Fruit fly (Drosophila melanogaster) whole organism, embryonic: ENCODE measurements around the gene saturn.
A peak's percentile ranks its signal among the peaks of the same experiment; 100 is the strongest.

ENCODE experiments used
- Blimp-1 ChIP-seq: fragments of 200-800 bp; sonication (Bioruptor generic); optimal IDR thresholded peaks from 3 replicates; lab custom pipeline; 2018; ENCODE audit warnings: missing biosample characterization, missing genetic modification characterization, mild to moderate bottlenecking, moderate library complexity, missing genetic modification reagents
- CG10274 ChIP-seq: fragments of 200-800 bp; sonication (Bioruptor generic); optimal IDR thresholded peaks from 3 replicates; lab custom pipeline; 2017; ENCODE audit warnings: missing biosample characterization, mild to moderate bottlenecking, missing genetic modification characterization
- CG11456 ChIP-seq: fragments of 200-800 bp; sonication (Bioruptor generic); IDR thresholded peaks from 3 replicates; pipeline ENCODE4 v1.3.6; 2022; ENCODE audit warnings: missing biosample characterization, missing genetic modification characterization
- CG11695 ChIP-seq: fragments of 200-800 bp; sonication (Bioruptor generic); IDR thresholded peaks from 3 replicates; pipeline ENCODE4 v1.3.6; 2022; ENCODE audit warnings: missing biosample characterization, missing genetic modification characterization
- CG12071 ChIP-seq: fragments of 200-800 bp; sonication (Bioruptor generic); optimal IDR thresholded peaks from 3 replicates; lab custom pipeline; 2018; ENCODE audit warnings: missing biosample characterization, mild to moderate bottlenecking, missing genetic modification characterization
- CG14014 ChIP-seq: fragments of 200-800 bp; sonication (Bioruptor generic); IDR thresholded peaks from 2 replicates; pipeline ENCODE4 v1.3.6; 2022; ENCODE audit warnings: missing biosample characterization, missing genetic modification characterization
- CG16813 ChIP-seq: fragments of 200-800 bp; sonication (Bioruptor generic); IDR thresholded peaks from 3 replicates; pipeline ENCODE4 v1.3.6; 2022; ENCODE audit warnings: missing biosample characterization, missing genetic modification characterization; ENCODE audit not compliant: partially characterized antibody
- CG17612 ChIP-seq: fragments of 200-800 bp; sonication (Bioruptor generic); IDR thresholded peaks from 2 replicates; pipeline ENCODE4 v1.3.6; 2022; ENCODE audit warnings: missing biosample characterization, missing genetic modification characterization
- CG2120 ChIP-seq: fragments of 200-800 bp; sonication (Bioruptor generic); optimal IDR thresholded peaks from 3 replicates; lab custom pipeline; 2016; ENCODE audit warnings: missing biosample characterization, missing genetic modification characterization
- CG2202 ChIP-seq: fragments of 200-800 bp; sonication (Bioruptor generic); optimal IDR thresholded peaks from 2 replicates; lab custom pipeline; 2018; ENCODE audit warnings: missing biosample characterization, mild to moderate bottlenecking, missing genetic modification characterization
- CG2678 ChIP-seq: fragments of 200-800 bp; sonication (Bioruptor generic); optimal IDR thresholded peaks from 3 replicates; lab custom pipeline; 2019; ENCODE audit warnings: missing biosample characterization, mild to moderate bottlenecking, missing genetic modification characterization, moderate library complexity
- CG2875 ChIP-seq: fragments of 200-800 bp; sonication (Bioruptor generic); optimal IDR thresholded peaks from 2 replicates; lab custom pipeline; 2017; ENCODE audit warnings: missing biosample characterization, mild to moderate bottlenecking, missing genetic modification characterization, missing genetic modification reagents
- CG31224 ChIP-seq: fragments of 200-800 bp; sonication (Bioruptor generic); IDR thresholded peaks from 2 replicates; pipeline ENCODE4 v1.3.6; 2022; ENCODE audit warnings: missing biosample characterization, missing genetic modification characterization
- CG3163 ChIP-seq: fragments of 200-800 bp; sonication (Bioruptor generic); optimal IDR thresholded peaks from 3 replicates; lab custom pipeline; 2016; ENCODE audit warnings: missing biosample characterization, missing genetic modification characterization
- CG32772 ChIP-seq: fragments of 200-800 bp; sonication (Bioruptor generic); IDR thresholded peaks from 2 replicates; pipeline ENCODE4 v1.3.6; 2022; ENCODE audit warnings: missing biosample characterization, missing genetic modification characterization
- CG3995 ChIP-seq: fragments of 200-800 bp; sonication (Bioruptor generic); optimal IDR thresholded peaks from 3 replicates; lab custom pipeline; 2016; ENCODE audit warnings: missing biosample characterization, missing genetic modification characterization
- CG43689 ChIP-seq: fragments of 200-800 bp; sonication (Bioruptor generic); IDR thresholded peaks from 2 replicates; pipeline ENCODE4 v1.3.6; 2022; ENCODE audit warnings: missing biosample characterization, missing genetic modification characterization
- CG6654 ChIP-seq: fragments of 200-800 bp; sonication (Bioruptor generic); optimal IDR thresholded peaks from 2 replicates; lab custom pipeline; 2017; ENCODE audit warnings: missing biosample characterization, mild to moderate bottlenecking, missing genetic modification characterization
- CG6765 ChIP-seq: fragments of 200-800 bp; sonication (Bioruptor generic); optimal IDR thresholded peaks from 3 replicates; lab custom pipeline; 2017; ENCODE audit warnings: missing biosample characterization, mild to moderate bottlenecking, missing genetic modification characterization
- CG6791 ChIP-seq: fragments of 200-800 bp; sonication (Bioruptor generic); IDR thresholded peaks from 3 replicates; pipeline ENCODE4 v1.3.6; 2022; ENCODE audit warnings: missing biosample characterization, missing genetic modification characterization; ENCODE audit not compliant: partially characterized antibody
- CG7556 ChIP-seq: fragments of 200-800 bp; sonication (Bioruptor generic); optimal IDR thresholded peaks from 2 replicates; lab custom pipeline; 2017; ENCODE audit warnings: missing biosample characterization, mild to moderate bottlenecking, missing genetic modification characterization
- CG8924 ChIP-seq: fragments of 200-800 bp; optimal IDR thresholded peaks from 3 replicates; lab custom pipeline; 2019; ENCODE audit warnings: missing biosample characterization, mild to moderate bottlenecking, missing genetic modification characterization, moderate library complexity
- CrebB ChIP-seq: fragments of 200-800 bp; sonication (Bioruptor generic); optimal IDR thresholded peaks from 3 replicates; lab custom pipeline; 2018; ENCODE audit warnings: missing biosample characterization, mild to moderate bottlenecking, missing genetic modification characterization
- D19B ChIP-seq: fragments of 200-800 bp; sonication (Bioruptor generic); optimal IDR thresholded peaks from 2 replicates; lab custom pipeline; 2017; ENCODE audit warnings: missing biosample characterization, mild to moderate bottlenecking, missing genetic modification characterization
- E2f2 ChIP-seq: fragments of 200-800 bp; sonication (Bioruptor generic); IDR thresholded peaks from 2 replicates; pipeline ENCODE4 v1.3.6; 2022; ENCODE audit warnings: missing biosample characterization, missing genetic modification characterization
- Eip74EF ChIP-seq, 2 experiments: fragments of 200-800 bp in 1 of 2; fragments of >200 bp in 1 of 2; sonication (Bioruptor generic) in 1 of 2; optimal IDR thresholded peaks; 2 replicates each; lab custom pipeline; 2017 to 2019; ENCODE audit warnings: missing biosample characterization in 2 of 2, missing genetic modification characterization in 2 of 2, mild to moderate bottlenecking in 1 of 2, moderate library complexity in 1 of 2
- Ets97D ChIP-seq: fragments of 200-800 bp; sonication (Bioruptor generic); optimal IDR thresholded peaks from 3 replicates; lab custom pipeline; 2016; ENCODE audit warnings: missing biosample characterization, missing genetic modification characterization
- Fer2 ChIP-seq: fragments of 200-800 bp; sonication (Bioruptor generic); optimal IDR thresholded peaks from 2 replicates; lab custom pipeline; 2018; ENCODE audit warnings: missing biosample characterization, mild to moderate bottlenecking, missing genetic modification characterization, moderate library complexity
- Hsf ChIP-seq: fragments of 200-800 bp; sonication (Bioruptor generic); optimal IDR thresholded peaks from 3 replicates; lab custom pipeline; 2016; ENCODE audit warnings: missing biosample characterization, missing genetic modification characterization
- Med ChIP-seq: fragments of 200-800 bp; sonication (Bioruptor generic); peaks from one replicate; lab custom pipeline; 2016; ENCODE audit warnings: missing biosample characterization, missing genetic modification characterization, mild to moderate bottlenecking, inconsistent platforms, moderate library complexity
- Side ChIP-seq: fragments of 200-800 bp; sonication (Bioruptor generic); optimal IDR thresholded peaks from 2 replicates; lab custom pipeline; 2016; ENCODE audit warnings: missing biosample characterization, missing genetic modification characterization
- Xrp1 ChIP-seq: fragments of 200-800 bp; sonication (Bioruptor generic); IDR thresholded peaks from 2 replicates; pipeline ENCODE4 v1.3.6; 2022; ENCODE audit warnings: missing biosample characterization, missing genetic modification characterization
- ase ChIP-seq: fragments of 200-800 bp; sonication (Bioruptor generic); IDR thresholded peaks from 3 replicates; pipeline ENCODE4 v1.3.6; 2022; ENCODE audit warnings: missing biosample characterization, missing genetic modification characterization
- bowl ChIP-seq: fragments of 200-800 bp; sonication (Bioruptor generic); IDR thresholded peaks from 2 replicates; pipeline ENCODE4 v1.3.6; 2022; ENCODE audit warnings: missing biosample characterization, missing genetic modification characterization
- cg ChIP-seq: fragments of 200-800 bp; sonication (Bioruptor generic); optimal IDR thresholded peaks from 3 replicates; lab custom pipeline; 2019; ENCODE audit warnings: missing biosample characterization, mild to moderate bottlenecking, missing genetic modification characterization, moderate library complexity
- chif ChIP-seq, 2 experiments: fragments of 200-800 bp; sonication (Bioruptor generic); optimal IDR thresholded peaks; 3 replicates each; lab custom pipeline; 2016; ENCODE audit warnings: missing biosample characterization in 2 of 2, missing genetic modification characterization in 2 of 2
- dan ChIP-seq: fragments of 200-800 bp; sonication (Bioruptor generic); IDR thresholded peaks from 2 replicates; pipeline ENCODE4 v1.3.6; 2022; ENCODE audit warnings: missing biosample characterization, missing genetic modification characterization
- dysf ChIP-seq: fragments of 200-800 bp; sonication (Bioruptor generic); IDR thresholded peaks from 3 replicates; pipeline ENCODE4 v1.3.6; 2022; ENCODE audit warnings: missing biosample characterization, missing genetic modification characterization
- fd3F ChIP-seq: fragments of 200-800 bp; sonication (Bioruptor generic); optimal IDR thresholded peaks from 2 replicates; lab custom pipeline; 2018; ENCODE audit warnings: missing biosample characterization, mild to moderate bottlenecking, missing genetic modification characterization, moderate library complexity
- h ChIP-seq: fragments of >200 bp; optimal IDR thresholded peaks from 2 replicates; lab custom pipeline; 2017
- insv ChIP-seq, 2 experiments: fragments of 200-800 bp; sonication (Bioruptor generic); optimal IDR thresholded peaks; 3 replicates each; lab custom pipeline; 2016 to 2018; ENCODE audit warnings: missing biosample characterization in 2 of 2, missing genetic modification characterization in 2 of 2
- kay ChIP-seq: fragments of 200-800 bp; sonication (Bioruptor generic); optimal IDR thresholded peaks from 2 replicates; lab custom pipeline; 2016; ENCODE audit warnings: missing biosample characterization, missing genetic modification characterization
- klu ChIP-seq: fragments of 200-800 bp; sonication (Bioruptor generic); IDR thresholded peaks from 2 replicates; pipeline ENCODE4 v1.3.6; 2022; ENCODE audit warnings: missing biosample characterization, missing genetic modification characterization
- maf-S ChIP-seq: fragments of 200-800 bp; sonication (Bioruptor generic); optimal IDR thresholded peaks from 2 replicates; lab custom pipeline; 2016; ENCODE audit warnings: missing biosample characterization, missing genetic modification characterization
- mam ChIP-seq: fragments of 200-800 bp; sonication (Bioruptor generic); optimal IDR thresholded peaks from 3 replicates; lab custom pipeline; 2016; ENCODE audit warnings: missing biosample characterization, missing genetic modification characterization
- nerfin-2 ChIP-seq: fragments of 200-800 bp; sonication (Bioruptor generic); IDR thresholded peaks from 2 replicates; pipeline ENCODE4 v1.3.6; 2022; ENCODE audit warnings: missing biosample characterization, missing genetic modification characterization; ENCODE audit not compliant: partially characterized antibody
- pho ChIP-seq: fragments of 200-800 bp; sonication (Bioruptor generic); optimal IDR thresholded peaks from 2 replicates; lab custom pipeline; 2016; ENCODE audit warnings: missing biosample characterization, missing genetic modification characterization
- stc ChIP-seq: fragments of 200-800 bp; sonication (Bioruptor generic); IDR thresholded peaks from 2 replicates; pipeline ENCODE4 v1.3.6; 2022; ENCODE audit warnings: missing biosample characterization, missing genetic modification characterization
- tio ChIP-seq: fragments of 200-800 bp; sonication (Bioruptor generic); optimal IDR thresholded peaks from 2 replicates; lab custom pipeline; 2017; ENCODE audit warnings: missing biosample characterization, missing genetic modification characterization, inconsistent platforms
- zf30C ChIP-seq: fragments of 200-800 bp; sonication (Bioruptor generic); optimal IDR thresholded peaks from 3 replicates; lab custom pipeline; 2018; ENCODE audit warnings: missing biosample characterization, mild to moderate bottlenecking, missing genetic modification characterization

Gene saturn

dm6 chr3L:14172174-14172940, 30.8 kb upstream of the saturn start (continued):
- no peak for TF ChIP-seq pho
- peak; percentile 30 for TF ChIP-seq Med (GFP tag; lab: Kevin White, UChicago)
- TF ChIP-seq CG6654 (GFP tag; lab: Kevin White, UChicago), result no peak
- TF ChIP-seq bowl (GFP tag; lab: Robert Waterston, UW), result no peak
- no peak for TF ChIP-seq CG31224 (GFP tag; lab: Robert Waterston, UW)
- TF ChIP-seq cg (GFP tag; lab: Kevin White, UChicago), result no peak
- no peak for TF ChIP-seq CG14014 (GFP tag; lab: Robert Waterston, UW)
- no peak for TF ChIP-seq CG10274 (GFP tag; lab: Kevin White, UChicago)
- TF ChIP-seq CG11695 (GFP tag; lab: Robert Waterston, UW), result no peak
- TF ChIP-seq Blimp-1 (GFP tag; lab: Kevin White, UChicago), result peak; percentile 56
- peak; percentile 58 for TF ChIP-seq CG2875
- TF ChIP-seq CG8924 (tag; lab: Kevin White, UChicago), result peak; percentile 63
- no peak for TF ChIP-seq CG2120
- peak in 1 of 2 experiments; percentile 62 for TF ChIP-seq chif (GFP tag; optimal IDR thresholded peaks at IDR 0.05; lab: Kevin White, UChicago)
- TF ChIP-seq CG43689, result no peak
- TF ChIP-seq Fer2 (tag; lab: Kevin White, UChicago), result no peak
- no peak; the same call in 2 of the 3 replicates for TF ChIP-seq dysf
- TF ChIP-seq nerfin-2 (GFP tag; lab: Robert Waterston, UW), result no peak
- TF ChIP-seq CG32772 (GFP tag; lab: Robert Waterston, UW), result no peak
- TF ChIP-seq CG3163 (GFP tag; lab: Kevin White, UChicago), result no peak
- TF ChIP-seq Xrp1 (GFP tag; lab: Robert Waterston, UW), result peak; percentile 47; the same call in 1 of the 2 replicates
- no peak for TF ChIP-seq D19B
- peak; percentile 1 for TF ChIP-seq CG2202 (tag; lab: Kevin White, UChicago)
- TF ChIP-seq CG11456 (GFP tag; lab: Robert Waterston, UW), result no peak
- TF ChIP-seq zf30C (GFP tag; lab: Kevin White, UChicago), result no peak
- no peak for TF ChIP-seq CG17612 (GFP tag; lab: Robert Waterston, UW)
- peak; percentile 72 for TF ChIP-seq CG7556 (GFP tag; lab: Kevin White, UChicago)
- no peak for TF ChIP-seq dan (GFP tag; lab: Robert Waterston, UW)
- TF ChIP-seq stc (GFP tag; lab: Robert Waterston, UW), result no peak
- no peak for TF ChIP-seq tio (GFP tag; lab: Kevin White, UChicago)
- TF ChIP-seq E2f2 (GFP tag; lab: Robert Waterston, UW), result no peak
- TF ChIP-seq kay (GFP tag; lab: Kevin White, UChicago), result no peak
- TF ChIP-seq mam (GFP tag; lab: Kevin White, UChicago), result no peak
- TF ChIP-seq maf-S (GFP tag; lab: Kevin White, UChicago), result no peak
- TF ChIP-seq CG6765 (GFP tag; lab: Kevin White, UChicago), result no peak
- TF ChIP-seq CG16813 (GFP tag; lab: Robert Waterston, UW), result peak; percentile 46; the same call in 1 of the 3 replicates
- peak; percentile 67 for TF ChIP-seq CG2678 (tag; lab: Kevin White, UChicago)
- TF ChIP-seq Side (GFP tag; lab: Kevin White, UChicago), result no peak
- TF ChIP-seq insv (GFP tag; optimal IDR thresholded peaks at IDR 0.05; lab: Kevin White, UChicago), result no peak
- peak; percentile 61 for TF ChIP-seq Hsf (GFP tag; lab: Kevin White, UChicago)
- no peak for TF ChIP-seq CrebB (tag; lab: Kevin White, UChicago)
- no peak for TF ChIP-seq klu (GFP tag; lab: Robert Waterston, UW)
- TF ChIP-seq ase (GFP tag; lab: Robert Waterston, UW), result no peak
- no peak for TF ChIP-seq fd3F (GFP tag; lab: Kevin White, UChicago)
- no peak for TF ChIP-seq CG6791 (GFP tag; lab: Robert Waterston, UW)
- no peak for TF ChIP-seq h (lab: Kevin White, UChicago)
- TF ChIP-seq Eip74EF (GFP tag; optimal IDR thresholded peaks at IDR 0.05; lab: Kevin White, UChicago), result peak in 1 of 2 experiments; percentile 26
- no peak for TF ChIP-seq CG12071 (GFP tag; lab: Kevin White, UChicago)
- TF ChIP-seq CG3995, result no peak
- no peak for TF ChIP-seq Ets97D
